Worm (Caenorhabditis elegans) whole organism, mixed stage, embryonic: ENCODE results near the gene twk-10.
A peak's percentile ranks its signal among the peaks of the same experiment; 100 is the strongest.

Experiments used
- M03D4.4 ChIP-seq: sonication (generic microtip); optimal IDR thresholded peaks from 2 replicates; lab custom pipeline; 2017; ENCODE audit warnings: mild to moderate bottlenecking, missing genetic modification characterization, missing compliant biosample characterization
- ceh-39 ChIP-seq: fragments of 150-350 bp; optimal IDR thresholded peaks from 2 replicates; lab custom pipeline; 2014; ENCODE audit warnings: missing biosample characterization, missing genetic modification characterization
- ceh-43 ChIP-seq: fragments of 200-800 bp; sonication (Bioruptor generic); optimal IDR thresholded peaks from 2 replicates; lab custom pipeline; 2018; ENCODE audit warnings: mild to moderate bottlenecking, missing genetic modification characterization, moderate library complexity, missing compliant biosample characterization
- ceh-83 ChIP-seq: fragments of 200-800 bp; sonication (Bioruptor generic); optimal IDR thresholded peaks from 2 replicates; lab custom pipeline; 2018; ENCODE audit warnings: mild to moderate bottlenecking, missing genetic modification characterization, missing compliant biosample characterization
- ces-1 ChIP-seq: fragments of 150-350 bp; optimal IDR thresholded peaks from 2 replicates; lab custom pipeline; 2014; ENCODE audit warnings: missing biosample characterization, missing genetic modification reagents, missing genetic modification characterization
- cnd-1 ChIP-seq: fragments of 200-800 bp; sonication (Bioruptor generic); optimal IDR thresholded peaks from 2 replicates; lab custom pipeline; 2018; ENCODE audit warnings: mild to moderate bottlenecking, missing genetic modification characterization, missing compliant biosample characterization
- drap-1 ChIP-seq: fragments of 200-800 bp; sonication (Bioruptor generic); optimal IDR thresholded peaks from 3 replicates; lab custom pipeline; 2018; ENCODE audit warnings: mild to moderate bottlenecking, missing genetic modification characterization, missing compliant biosample characterization
- elt-1 ChIP-seq: sonication (generic microtip); optimal IDR thresholded peaks from 2 replicates; lab custom pipeline; 2017; ENCODE audit warnings: missing genetic modification characterization, mild to moderate bottlenecking, missing compliant biosample characterization, antibody characterized with exemption, moderate library complexity, borderline replicate concordance; ENCODE audit not compliant: insufficient read depth
- elt-3 ChIP-seq: fragments of 150-350 bp; optimal IDR thresholded peaks from 2 replicates; lab custom pipeline; 2014; ENCODE audit warnings: missing biosample characterization, missing genetic modification characterization
- flh-1 ChIP-seq: fragments of 200-800 bp; sonication (Bioruptor generic); optimal IDR thresholded peaks from 2 replicates; lab custom pipeline; 2018; ENCODE audit warnings: mild to moderate bottlenecking, missing genetic modification characterization, moderate library complexity, missing compliant biosample characterization
- ham-2 ChIP-seq: fragments of 200-800 bp; sonication (Bioruptor generic); optimal IDR thresholded peaks from 2 replicates; lab custom pipeline; 2018; ENCODE audit warnings: mild to moderate bottlenecking, missing genetic modification characterization, missing compliant biosample characterization
- hlh-1 ChIP-seq: fragments of 150-350 bp; optimal IDR thresholded peaks from 2 replicates; lab custom pipeline; 2014; ENCODE audit warnings: missing biosample characterization, missing genetic modification reagents, missing genetic modification characterization
- lin-13 ChIP-seq: fragments of 150-350 bp; optimal IDR thresholded peaks from 2 replicates; lab custom pipeline; 2014; ENCODE audit warnings: missing biosample characterization, missing genetic modification characterization
- lin-32 ChIP-seq: fragments of 200-800 bp; sonication (Bioruptor generic); optimal IDR thresholded peaks from 2 replicates; lab custom pipeline; 2018; ENCODE audit warnings: mild to moderate bottlenecking, missing genetic modification characterization, missing compliant biosample characterization
- lsy-2 ChIP-seq: fragments of 150-350 bp; optimal IDR thresholded peaks from 2 replicates; lab custom pipeline; 2014; ENCODE audit warnings: missing biosample characterization, missing genetic modification characterization
- mab-5 ChIP-seq: fragments of 150-350 bp; optimal IDR thresholded peaks from 2 replicates; lab custom pipeline; 2014; ENCODE audit warnings: missing biosample characterization, missing genetic modification characterization
- mls-2 ChIP-seq: sonication (generic microtip); optimal IDR thresholded peaks from 2 replicates; lab custom pipeline; 2016; ENCODE audit warnings: mild to moderate bottlenecking, missing genetic modification characterization, moderate library complexity, missing compliant biosample characterization
- nhr-12 ChIP-seq: fragments of 150-350 bp; optimal IDR thresholded peaks from 2 replicates; lab custom pipeline; 2014; ENCODE audit warnings: missing biosample characterization, missing genetic modification characterization
- nhr-2 ChIP-seq: fragments of 150-350 bp; optimal IDR thresholded peaks from 2 replicates; lab custom pipeline; 2014; ENCODE audit warnings: missing biosample characterization, missing genetic modification characterization
- nhr-237 ChIP-seq: fragments of 150-350 bp; optimal IDR thresholded peaks from 2 replicates; lab custom pipeline; 2014; ENCODE audit warnings: missing biosample characterization, missing genetic modification characterization
- nhr-28 ChIP-seq: fragments of 150-350 bp; optimal IDR thresholded peaks from 2 replicates; lab custom pipeline; 2014; ENCODE audit warnings: missing biosample characterization, missing genetic modification characterization
- nhr-76 ChIP-seq: sonication (generic microtip); optimal IDR thresholded peaks from 2 replicates; lab custom pipeline; 2017; ENCODE audit warnings: missing biosample characterization, missing genetic modification characterization
- pha-4 ChIP-seq: fragments of 150-350 bp; optimal IDR thresholded peaks from 2 replicates; lab custom pipeline; 2018; ENCODE audit warnings: missing biosample characterization, missing genetic modification reagents, missing genetic modification characterization
- sem-2 ChIP-seq: fragments of 200-800 bp; sonication (Bioruptor generic); optimal IDR thresholded peaks from 2 replicates; lab custom pipeline; 2018; ENCODE audit warnings: mild to moderate bottlenecking, missing genetic modification characterization, missing compliant biosample characterization
- snpc-4 ChIP-seq: fragments of 150-350 bp; optimal IDR thresholded peaks from 2 replicates; lab custom pipeline; 2014; ENCODE audit warnings: missing biosample characterization, missing genetic modification characterization
- unc-120 ChIP-seq: sonication (generic microtip); optimal IDR thresholded peaks from 2 replicates; lab custom pipeline; 2017; ENCODE audit warnings: missing genetic modification characterization, missing compliant biosample characterization; ENCODE audit not compliant: poor library complexity, severe bottlenecking
- unc-39 ChIP-seq: fragments of 150-350 bp; optimal IDR thresholded peaks from 2 replicates; lab custom pipeline; 2014; ENCODE audit warnings: missing biosample characterization, missing genetic modification characterization
- unc-62 ChIP-seq: fragments of 150-350 bp; optimal IDR thresholded peaks from 2 replicates; lab custom pipeline; 2014; ENCODE audit warnings: missing biosample characterization, missing genetic modification reagents, missing genetic modification characterization
- zip-8 ChIP-seq: fragments of 150-350 bp; optimal IDR thresholded peaks from 2 replicates; lab custom pipeline; 2014; ENCODE audit warnings: missing biosample characterization, missing genetic modification characterization

Gene twk-10

DNA sequence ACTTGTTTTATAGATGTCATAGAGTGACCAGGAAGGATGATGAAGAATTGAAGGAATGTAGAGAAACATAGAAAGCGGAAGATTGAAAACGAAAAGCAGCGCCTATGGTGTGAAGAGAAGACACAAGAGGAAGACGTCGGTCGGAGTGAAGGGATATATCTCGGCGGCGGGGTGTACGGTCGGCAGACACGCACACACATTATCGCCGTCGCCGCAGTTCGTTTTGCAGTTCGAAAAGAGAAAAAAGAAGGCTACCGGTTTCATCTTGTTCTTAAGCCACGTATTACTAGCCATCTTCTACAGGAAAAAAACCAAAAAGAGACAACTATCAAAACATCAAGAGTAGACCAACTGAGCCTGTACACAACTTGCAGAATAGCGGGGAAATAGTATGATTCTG, 38.8 kb upstream of the twk-10 start:
- peak; percentile 29 for TF ChIP-seq ham-2 (GFP tag; lab: Kevin White, UChicago)
- no peak for TF ChIP-seq nhr-2 (tag; lab: Kevin White, UChicago)

DNA sequence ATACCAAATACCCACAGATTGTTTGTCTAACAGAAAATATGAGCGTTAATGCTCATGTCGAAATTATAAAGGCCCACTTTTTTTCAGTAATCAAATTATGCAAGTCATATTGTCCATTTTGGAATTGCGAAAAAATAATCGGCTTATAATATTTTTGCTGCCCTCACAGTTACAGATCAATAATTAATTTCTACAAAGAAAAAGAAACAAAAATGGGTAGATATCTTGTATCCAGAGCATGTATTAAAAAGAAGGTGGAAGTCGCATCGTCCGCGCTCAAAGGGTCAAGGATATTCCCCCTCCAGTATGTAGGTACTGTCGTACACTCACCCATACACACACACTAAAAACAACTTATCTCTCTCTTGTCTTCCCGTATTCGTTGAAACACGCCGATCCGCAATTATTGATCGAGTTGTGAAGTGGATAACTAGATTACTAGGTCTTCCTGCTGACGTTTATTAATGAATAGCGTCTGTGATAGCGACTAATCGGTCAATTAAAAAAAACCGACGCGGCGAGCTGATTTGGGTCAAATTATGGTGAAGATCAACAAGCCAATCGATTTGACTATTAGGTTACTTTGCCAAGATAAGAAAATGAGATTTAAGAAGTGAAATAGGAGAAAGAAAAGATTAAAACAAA, 38.2 kb upstream of the twk-10 start:
- no peak for TF ChIP-seq nhr-237 (tag; lab: Kevin White, UChicago)

DNA sequence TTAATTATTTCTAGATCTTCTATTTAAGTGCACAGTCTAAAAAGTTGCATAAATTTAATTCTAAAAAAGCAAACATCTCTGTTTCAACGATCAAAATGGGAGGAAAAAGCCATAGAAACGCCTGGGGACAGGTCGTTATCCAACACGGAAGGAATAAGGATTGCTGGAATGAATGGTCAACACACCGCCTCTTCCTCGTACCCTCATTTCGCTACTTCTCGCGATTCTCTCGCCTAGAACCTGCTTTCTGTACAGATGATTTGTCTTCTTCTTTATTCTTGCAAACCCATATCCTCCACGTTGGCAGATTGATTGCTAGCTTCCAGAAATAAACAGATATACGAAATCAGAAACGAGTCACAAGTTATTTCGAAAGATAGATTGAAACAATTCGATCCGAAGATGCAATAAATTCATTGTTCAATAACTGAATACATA, 37.2 kb upstream of the twk-10 start, which contains the start of gene dpy-11:
TSS of gene dpy-11 (minus strand) at position 354 of the 438 bp plus-strand sequence.
- no peak for TF ChIP-seq elt-1 (tag; lab: Kevin White, UChicago)
- no peak for TF ChIP-seq ces-1 (GFP tag; lab: Kevin White, UChicago)
- TF ChIP-seq lin-13 (tag; lab: Kevin White, UChicago): no peak
- no peak for TF ChIP-seq mab-5
- no peak for TF ChIP-seq nhr-237 (tag; lab: Kevin White, UChicago)
- TF ChIP-seq zip-8 (tag; lab: Kevin White, UChicago): no peak
- no peak for TF ChIP-seq sem-2
- no peak for TF ChIP-seq nhr-28 (tag; lab: Kevin White, UChicago)
- no peak for TF ChIP-seq unc-39 (tag; lab: Kevin White, UChicago)
- no peak for TF ChIP-seq lin-32 (GFP tag; lab: Kevin White, UChicago)

DNA sequence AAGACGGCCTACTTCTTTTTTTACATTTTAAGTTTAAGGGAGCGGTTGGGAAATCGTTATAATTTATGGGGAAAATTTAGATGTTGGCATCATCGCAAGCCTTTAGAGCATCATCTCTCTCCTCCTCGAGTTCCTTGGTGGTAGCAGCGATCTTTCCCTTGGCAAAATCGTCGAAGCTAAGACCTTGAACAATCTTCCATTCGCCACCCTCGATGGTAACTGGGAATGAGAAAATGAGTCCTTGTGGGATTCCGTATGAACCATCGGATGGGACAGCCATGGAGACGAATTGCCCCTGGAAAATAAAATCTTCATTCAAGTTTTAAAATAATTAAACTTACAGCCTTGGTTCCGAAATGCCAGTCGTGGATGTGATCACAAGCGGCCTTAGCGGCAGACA, 36.8 kb upstream of the twk-10 start:
- TF ChIP-seq lsy-2 (tag; lab: Kevin White, UChicago) (no peak), nhr-28 (tag; lab: Kevin White, UChicago) (no peak), nhr-12 (no peak), drap-1 (no peak), ham-2 (GFP tag; lab: Kevin White, UChicago) (no peak), elt-3 (tag; lab: Kevin White, UChicago) (no peak), mls-2 (no peak), snpc-4 (tag; lab: Kevin White, UChicago) (no peak), zip-8 (tag; lab: Kevin White, UChicago) (no peak), mab-5 (no peak), cnd-1 (tag; lab: Kevin White, UChicago) (no peak), ceh-43 (GFP tag; lab: Kevin White, UChicago) (no peak), pha-4 (tag; lab: Kevin White, UChicago) (no peak), ceh-39 (tag; lab: Kevin White, UChicago) (no peak), nhr-76 (tag; lab: Kevin White, UChicago) (no peak), nhr-2 (tag; lab: Kevin White, UChicago) (no peak), lin-13 (tag; lab: Kevin White, UChicago) (no peak)
- TF ChIP-seq, all 35 proteins: peak for 0

DNA sequence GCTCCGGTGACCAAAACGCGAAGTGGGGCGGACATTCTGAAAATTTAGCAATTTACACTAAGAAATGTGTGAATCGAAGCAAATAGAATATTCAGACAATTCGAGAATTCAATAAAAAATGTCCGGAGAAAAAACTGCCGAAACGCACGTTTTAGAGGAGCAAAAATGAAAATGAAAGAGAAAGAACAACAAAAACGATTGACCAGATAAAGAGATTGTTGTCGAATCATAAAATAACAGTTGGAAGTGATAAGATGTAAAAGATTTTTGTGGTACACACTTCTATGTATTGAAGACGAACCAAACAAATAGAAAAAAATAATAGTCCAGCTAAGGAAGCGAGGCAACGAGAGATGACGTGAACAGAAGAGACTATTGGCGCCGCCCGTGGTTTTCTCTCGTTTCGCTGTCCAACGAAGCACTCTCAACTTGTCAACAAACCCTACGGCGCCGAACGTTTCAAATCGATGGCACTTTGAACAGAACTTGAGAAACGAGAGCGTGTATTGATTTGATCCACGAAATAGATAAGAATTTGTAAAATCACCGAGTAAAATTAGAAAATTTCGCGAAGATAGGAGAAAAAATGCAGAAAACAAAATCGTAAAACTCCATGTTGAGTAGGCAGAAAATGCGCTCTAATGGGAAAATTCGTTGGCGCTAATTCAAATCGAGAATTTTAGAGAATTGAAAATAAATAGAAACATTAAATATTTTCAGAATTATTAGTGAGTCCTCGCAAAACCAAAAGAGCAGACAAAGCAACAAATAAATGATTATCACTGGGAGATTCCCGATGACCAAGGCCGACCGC, 35.4 kb upstream of the twk-10 start, which contains the start of gene mdh-1:
TSS of gene mdh-1 (minus strand) at position 36 of the 814 bp plus-strand sequence.
- TF ChIP-seq unc-62 (GFP tag; lab: Kevin White, UChicago) (no peak), ceh-39 (tag; lab: Kevin White, UChicago) (no peak), unc-39 (tag; lab: Kevin White, UChicago) (no peak), elt-3 (tag; lab: Kevin White, UChicago) (no peak), ces-1 (GFP tag; lab: Kevin White, UChicago) (no peak), nhr-237 (tag; lab: Kevin White, UChicago) (no peak)

DNA sequence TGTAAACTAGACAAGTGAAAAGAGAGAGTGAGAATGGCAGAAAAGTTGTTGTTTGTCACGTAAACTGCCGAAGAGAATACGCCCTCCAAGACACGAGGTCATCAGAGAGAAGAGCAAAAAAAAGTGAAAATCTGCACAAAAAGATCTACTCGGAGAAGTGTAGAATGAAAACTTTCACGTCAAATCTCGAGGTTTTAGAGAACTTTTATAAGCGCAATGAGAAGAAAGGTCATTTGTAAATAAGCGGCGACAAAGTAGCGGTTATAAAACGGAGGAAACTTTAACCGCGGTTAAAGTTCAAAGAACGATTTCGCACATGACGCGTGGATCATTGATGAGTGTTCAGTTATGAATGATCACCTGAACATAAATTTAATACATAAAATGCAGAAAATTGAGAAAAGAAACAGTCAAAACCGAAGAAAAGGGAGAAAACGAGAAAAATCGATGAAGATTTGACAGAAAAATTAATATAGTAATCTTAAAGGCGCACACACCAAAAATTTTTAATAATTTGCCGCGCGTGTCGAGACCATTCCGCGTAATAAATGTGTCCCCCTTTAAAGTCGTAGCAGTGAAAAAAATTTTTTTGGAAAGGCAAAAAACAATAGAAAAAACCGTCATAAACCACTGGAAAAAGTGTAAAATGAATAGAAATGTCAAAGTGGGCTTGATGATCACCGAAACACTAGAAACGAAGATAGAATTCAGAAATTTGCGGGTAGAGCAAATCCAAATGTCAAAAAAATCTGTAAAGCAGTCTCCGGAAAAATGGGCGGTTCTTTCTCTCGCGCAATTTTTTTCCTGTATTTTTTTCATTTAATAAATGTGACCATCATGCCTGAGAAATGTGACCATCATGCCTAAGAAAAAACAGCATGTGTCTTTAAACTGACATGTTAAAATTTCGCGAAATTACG, 34.6 kb upstream of the twk-10 start:
- TF ChIP-seq ham-2 (GFP tag; lab: Kevin White, UChicago) (no peak), ces-1 (GFP tag; lab: Kevin White, UChicago) (no peak), pha-4 (tag; lab: Kevin White, UChicago) (no peak), hlh-1 (tag; lab: Kevin White, UChicago) (peak; percentile 20), nhr-237 (tag; lab: Kevin White, UChicago) (no peak), mab-5 (no peak), flh-1 (GFP tag; lab: Kevin White, UChicago) (no peak), unc-120 (tag; lab: Kevin White, UChicago) (peak; percentile 2), ceh-83 (GFP tag; lab: Kevin White, UChicago) (no peak), ceh-39 (tag; lab: Kevin White, UChicago) (no peak), sem-2 (no peak), lin-32 (GFP tag; lab: Kevin White, UChicago) (no peak), M03D4.4 (tag; lab: Kevin White, UChicago) (no peak), cnd-1 (tag; lab: Kevin White, UChicago) (no peak), mls-2 (no peak), unc-39 (tag; lab: Kevin White, UChicago) (no peak)
